Worm (Caenorhabditis elegans): ENCODE measurements around the gene aqp-4.

DNA sequence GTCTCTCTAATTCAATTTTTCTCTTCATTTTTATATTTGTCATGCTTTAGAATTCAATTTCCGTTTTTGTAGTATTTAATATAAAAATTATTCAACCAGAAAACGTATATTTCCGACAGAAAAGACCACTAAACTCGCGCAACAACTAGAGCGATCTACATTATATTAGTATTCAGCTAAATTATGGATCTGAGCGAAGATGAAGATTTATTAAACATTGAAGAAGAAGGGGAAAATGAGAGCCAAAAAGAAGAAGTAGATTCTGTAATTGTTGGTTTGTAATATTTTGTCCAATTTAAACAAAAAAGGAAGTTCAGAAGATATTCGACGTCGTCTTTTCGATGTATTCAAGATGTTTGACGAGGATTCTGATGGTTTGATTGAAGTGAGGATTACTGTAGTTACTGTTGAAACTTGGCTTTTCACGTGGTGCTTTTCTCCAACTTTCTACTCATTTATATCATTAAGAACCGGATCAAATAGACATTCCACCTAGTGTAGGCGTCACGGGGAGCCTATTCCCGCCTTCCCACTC is 3.4 kb upstream of the aqp-4 start, which contains the start of gene cal-7:
- no peak for TF ChIP-seq unc-130 (GFP tag; optimal IDR thresholded peaks at IDR 0.05)
- TF ChIP-seq snpc-1.1 (tag; optimal IDR thresholded peaks at IDR 0.05; ENCODE audit: insufficient read depth), result no peak
- no peak for TF ChIP-seq nhr-179 (tag; optimal IDR thresholded peaks at IDR 0.05)
- no peak for TF ChIP-seq hlh-26 (GFP tag; conservative IDR thresholded peaks at IDR 0.05)
- TF ChIP-seq zim-3 (tag; optimal IDR thresholded peaks at IDR 0.05), result no peak
- no peak for TF ChIP-seq Y56A3A.18 (GFP tag; IDR thresholded peaks at IDR 0.05)
- no peak for TF ChIP-seq ceh-27 (GFP tag; optimal IDR thresholded peaks at IDR 0.05)
- no peak for TF ChIP-seq ztf-18 (tag; optimal IDR thresholded peaks at IDR 0.05)
- no peak for TF ChIP-seq ama-1 (optimal IDR thresholded peaks at IDR 0.05)
- peak in 1 of 2 experiments; percentile 61 for TF ChIP-seq ama-1 (GFP tag; optimal IDR thresholded peaks at IDR 0.05)
- TF ChIP-seq lin-40 (tag; optimal IDR thresholded peaks at IDR 0.05), result peak; percentile 18

Measured in whole organism, young adult.